Fruit fly (Drosophila melanogaster) whole organism, pupa: Measurements from ENCODE around the gene CG43083.

ENCODE experiments used
- CG12605 ChIP-seq: fragments of 200-800 bp; sonication (Bioruptor generic); IDR thresholded peaks from 2 replicates; pipeline ENCODE4 v1.3.6; 2022; ENCODE audit warnings: missing biosample characterization, missing genetic modification characterization
- CG13204 ChIP-seq: fragments of 200-800 bp; sonication (Bioruptor generic); optimal IDR thresholded peaks from 2 replicates; lab custom pipeline; 2018; ENCODE audit warnings: missing biosample characterization, mild to moderate bottlenecking, missing genetic modification characterization, moderate library complexity
- CG32121 ChIP-seq: fragments of 200-800 bp; sonication (Bioruptor generic); IDR thresholded peaks from 2 replicates; pipeline ENCODE4 v1.3.6; 2022; ENCODE audit warnings: missing biosample characterization, missing genetic modification characterization
- CG34367 ChIP-seq: fragments of 200-800 bp; sonication (Bioruptor generic); optimal IDR thresholded peaks from 2 replicates; lab custom pipeline; 2018; ENCODE audit warnings: missing biosample characterization, mild to moderate bottlenecking, missing genetic modification characterization
- CG8301 ChIP-seq: fragments of 200-800 bp; sonication (Bioruptor generic); optimal IDR thresholded peaks from 2 replicates; lab custom pipeline; 2018; ENCODE audit warnings: missing biosample characterization, mild to moderate bottlenecking, missing genetic modification characterization
- Ets98B ChIP-seq: fragments of 200-800 bp; sonication (Bioruptor generic); IDR thresholded peaks from 2 replicates; pipeline ENCODE4 v1.3.6; 2022; ENCODE audit warnings: missing biosample characterization, missing genetic modification characterization

- no peak for TF ChIP-seq Ets98B (GFP tag; lab: Robert Waterston, UW)
- no peak for TF ChIP-seq CG32121 (GFP tag; lab: Robert Waterston, UW)
- no peak for TF ChIP-seq CG8301 (tag; lab: Kevin White, UChicago)
- no peak for TF ChIP-seq CG12605 (GFP tag; lab: Robert Waterston, UW)
- no peak for TF ChIP-seq CG34367 (tag; lab: Kevin White, UChicago)
- no peak for TF ChIP-seq CG13204 (GFP tag; lab: Kevin White, UChicago)
These were observed 22.1 kb downstream of the CG43083 start for dm6 chr3L:15670455-15670854.
